Worm (Caenorhabditis elegans) whole organism, L3 larva: ENCODE data around the gene C17F4.7.

Experiments
- ZK546.5 ChIP-seq: sonication (generic microtip); optimal IDR thresholded peaks from 2 replicates; lab custom pipeline; 2017; ENCODE audit warnings: missing biosample characterization, missing genetic modification characterization
- ceh-16 ChIP-seq: sonication (generic microtip); optimal IDR thresholded peaks from 2 replicates; lab custom pipeline; 2017; ENCODE audit warnings: missing biosample characterization, missing genetic modification characterization
- ceh-28 ChIP-seq: fragments of 150-350 bp; optimal IDR thresholded peaks from 2 replicates; lab custom pipeline; 2014; ENCODE audit warnings: missing biosample characterization, missing genetic modification reagents, missing genetic modification characterization
- ceh-82 ChIP-seq: fragments of 150-350 bp; optimal IDR thresholded peaks from 2 replicates; lab custom pipeline; 2014; ENCODE audit warnings: missing biosample characterization, missing genetic modification characterization
- daf-12 ChIP-seq: fragments of 150-350 bp; optimal IDR thresholded peaks from 2 replicates; lab custom pipeline; 2014; ENCODE audit warnings: missing biosample characterization, missing genetic modification reagents, missing genetic modification characterization
- egl-27 ChIP-seq: sonication (generic microtip); optimal IDR thresholded peaks from 4 replicates; lab custom pipeline; 2017; ENCODE audit warnings: missing biosample characterization, missing genetic modification reagents, missing genetic modification characterization
- egl-5 ChIP-seq: fragments of 150-350 bp; optimal IDR thresholded peaks from 2 replicates; lab custom pipeline; 2017; ENCODE audit warnings: missing biosample characterization, missing genetic modification reagents, missing genetic modification characterization, inconsistent platforms
- elt-1 ChIP-seq: fragments of 150-350 bp; optimal IDR thresholded peaks from 2 replicates; lab custom pipeline; 2014; ENCODE audit warnings: missing biosample characterization, missing genetic modification characterization
- elt-2 ChIP-seq: sonication (generic microtip); optimal IDR thresholded peaks from 2 replicates; lab custom pipeline; 2016; ENCODE audit warnings: missing genetic modification reagents, mild to moderate bottlenecking, missing genetic modification characterization, missing compliant biosample characterization
- elt-3 ChIP-seq, 3 experiments: fragments of 150-350 bp in 1 of 3; sonication (generic microtip) in 2 of 3; optimal IDR thresholded peaks; 2 replicates in 2 of 3; 4 replicates in 1 of 3; lab custom pipeline; 2014 to 2017; ENCODE audit warnings: missing biosample characterization in 3 of 3, missing genetic modification characterization in 3 of 3
- eor-1 ChIP-seq, 2 experiments: fragments of 150-350 bp; optimal IDR thresholded peaks; 2 replicates each; lab custom pipeline; 2014 to 2018; ENCODE audit warnings: missing biosample characterization in 2 of 2, missing genetic modification characterization in 2 of 2
- fkh-10 ChIP-seq: sonication (generic microtip); optimal IDR thresholded peaks from 2 replicates; lab custom pipeline; 2017; ENCODE audit warnings: missing biosample characterization, missing genetic modification reagents, missing genetic modification characterization
- fkh-2 ChIP-seq: fragments of 150-350 bp; optimal IDR thresholded peaks from 2 replicates; lab custom pipeline; 2014; ENCODE audit warnings: missing biosample characterization, missing genetic modification reagents, missing genetic modification characterization
- fos-1 ChIP-seq: fragments of 150-350 bp; optimal IDR thresholded peaks from 2 replicates; lab custom pipeline; 2014; ENCODE audit warnings: missing biosample characterization, missing genetic modification characterization
- hmg-11 ChIP-seq: sonication (generic microtip); optimal IDR thresholded peaks from 2 replicates; lab custom pipeline; 2016; ENCODE audit warnings: missing genetic modification characterization, missing compliant biosample characterization
- jun-1 ChIP-seq: fragments of 150-350 bp; optimal IDR thresholded peaks from 2 replicates; lab custom pipeline; 2014; ENCODE audit warnings: missing biosample characterization, missing genetic modification reagents, missing genetic modification characterization
- lin-15B ChIP-seq: fragments of 150-350 bp; optimal IDR thresholded peaks from 2 replicates; lab custom pipeline; 2014; ENCODE audit warnings: missing biosample characterization, missing genetic modification characterization
- lin-39 ChIP-seq: fragments of 150-350 bp; optimal IDR thresholded peaks from 2 replicates; lab custom pipeline; 2018; ENCODE audit warnings: missing biosample characterization, missing genetic modification reagents, missing genetic modification characterization
- mdl-1 ChIP-seq: fragments of 150-350 bp; optimal IDR thresholded peaks from 2 replicates; lab custom pipeline; 2014; ENCODE audit warnings: missing biosample characterization, missing genetic modification characterization
- nhr-11 ChIP-seq: fragments of 150-350 bp; optimal IDR thresholded peaks from 2 replicates; lab custom pipeline; 2014; ENCODE audit warnings: missing biosample characterization, missing genetic modification characterization
- nhr-12 ChIP-seq: fragments of 150-350 bp; optimal IDR thresholded peaks from 2 replicates; lab custom pipeline; 2014; ENCODE audit warnings: missing biosample characterization, missing genetic modification characterization
- nhr-23 ChIP-seq: fragments of 150-350 bp; optimal IDR thresholded peaks from 2 replicates; lab custom pipeline; 2014; ENCODE audit warnings: missing biosample characterization, missing genetic modification reagents, missing genetic modification characterization
- nhr-237 ChIP-seq: fragments of 150-350 bp; optimal IDR thresholded peaks from 2 replicates; lab custom pipeline; 2014; ENCODE audit warnings: missing biosample characterization, missing genetic modification characterization
- nhr-25 ChIP-seq: sonication (generic microtip); optimal IDR thresholded peaks from 2 replicates; lab custom pipeline; 2017; ENCODE audit warnings: missing biosample characterization, missing genetic modification characterization
- nhr-43 ChIP-seq: sonication (generic microtip); optimal IDR thresholded peaks from 2 replicates; lab custom pipeline; 2016; ENCODE audit warnings: mild to moderate bottlenecking, missing genetic modification characterization, missing compliant biosample characterization; ENCODE audit not compliant: poor library complexity, severe bottlenecking
- nhr-67 ChIP-seq: fragments of 150-350 bp; optimal IDR thresholded peaks from 2 replicates; lab custom pipeline; 2014; ENCODE audit warnings: missing biosample characterization, missing genetic modification characterization
- nhr-76 ChIP-seq: fragments of 150-350 bp; sonication (generic microtip); optimal IDR thresholded peaks from 5 replicates; lab custom pipeline; 2014; ENCODE audit warnings: missing biosample characterization, missing genetic modification characterization
- pha-4 ChIP-seq: fragments of 150-350 bp; optimal IDR thresholded peaks from 2 replicates; lab custom pipeline; 2014; ENCODE audit warnings: missing biosample characterization, missing genetic modification reagents, missing genetic modification characterization
- pqm-1 ChIP-seq: fragments of 150-350 bp; optimal IDR thresholded peaks from 2 replicates; lab custom pipeline; 2017; ENCODE audit warnings: missing biosample characterization, missing genetic modification characterization, inconsistent platforms
- skn-1 ChIP-seq: fragments of 150-350 bp; optimal IDR thresholded peaks from 2 replicates; lab custom pipeline; 2014; ENCODE audit warnings: missing biosample characterization, missing genetic modification characterization
- snpc-4 ChIP-seq: fragments of 150-350 bp; optimal IDR thresholded peaks from 2 replicates; lab custom pipeline; 2014; ENCODE audit warnings: missing biosample characterization, missing genetic modification characterization
- tbx-2 ChIP-seq: sonication (generic microtip); optimal IDR thresholded peaks from 2 replicates; lab custom pipeline; 2016; ENCODE audit warnings: mild to moderate bottlenecking, missing genetic modification characterization, missing compliant biosample characterization
- unc-39 ChIP-seq: sonication (generic microtip); optimal IDR thresholded peaks from 4 replicates; lab custom pipeline; 2017; ENCODE audit warnings: missing biosample characterization, missing genetic modification characterization
- unc-62 ChIP-seq: fragments of 150-350 bp; sonication (generic microtip); optimal IDR thresholded peaks from 4 replicates; lab custom pipeline; 2014; ENCODE audit warnings: missing biosample characterization, missing genetic modification reagents, missing genetic modification characterization
- zag-1 ChIP-seq: fragments of 150-350 bp; optimal IDR thresholded peaks from 2 replicates; lab custom pipeline; 2014; ENCODE audit warnings: missing biosample characterization, missing genetic modification characterization
- ztf-4 ChIP-seq: fragments of 150-350 bp; optimal IDR thresholded peaks from 2 replicates; lab custom pipeline; 2014; ENCODE audit warnings: missing biosample characterization, missing genetic modification characterization

Gene C17F4.7

ce11 chrII:3264704-3265103 is 18.9 kb upstream of the C17F4.7 start:
- TF ChIP-seq nhr-76, result no peak
- TF ChIP-seq eor-1 (tag; optimal IDR thresholded peaks at IDR 0.05; lab: Kevin White, UChicago), result no peak
- TF ChIP-seq nhr-23, result no peak
- no peak for TF ChIP-seq elt-3 (tag; optimal IDR thresholded peaks at IDR 0.05; lab: Kevin White, UChicago)
- TF ChIP-seq nhr-237 (tag; lab: Kevin White, UChicago), result no peak
- TF ChIP-seq nhr-12 (tag; lab: Kevin White, UChicago), result no peak
- TF ChIP-seq ceh-28 (tag; lab: Kevin White, UChicago), result no peak
- TF ChIP-seq, all 47 proteins: peak for 0

ce11 chrII:3262504-3262903 is 16.7 kb upstream of the C17F4.7 start, which contains the start of gene F02E11.2:
F02E11.2 (plus strand) TSS chrII:3262804.
- TF ChIP-seq ceh-16 (tag; lab: Kevin White, UChicago) (no peak), unc-39 (tag; lab: Kevin White, UChicago) (no peak)

DNA sequence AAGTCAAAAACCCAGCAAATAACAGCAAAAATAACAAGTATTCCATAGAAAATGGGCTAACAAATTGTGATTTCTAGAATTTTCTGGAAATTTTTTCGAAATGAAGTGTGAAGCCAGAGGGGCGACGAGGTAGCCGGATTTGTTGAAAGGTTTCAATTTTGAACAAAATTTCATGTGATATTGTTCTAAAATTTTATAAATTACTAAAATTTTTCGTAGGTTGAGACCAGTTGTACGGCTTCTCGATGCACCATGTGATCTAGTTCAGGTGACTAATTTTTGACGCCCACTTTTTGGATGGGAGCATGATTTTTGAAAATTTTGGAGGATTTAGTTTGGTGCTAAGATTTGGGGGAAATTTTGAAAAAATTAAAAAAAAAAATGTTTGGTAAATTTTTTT is 13.4 kb upstream of the C17F4.7 start, which contains the start of gene gcy-19:
TSS of gene gcy-19 (minus strand) at position 101 of the 400 bp plus-strand sequence.
- TF ChIP-seq nhr-43 (tag; lab: Kevin White, UChicago) (no peak), unc-39 (tag; lab: Kevin White, UChicago) (no peak), ceh-82 (tag; lab: Kevin White, UChicago) (no peak), elt-2 (tag; lab: Kevin White, UChicago) (no peak), snpc-4 (tag; lab: Kevin White, UChicago) (no peak), ztf-4 (tag; lab: Kevin White, UChicago) (no peak), fos-1 (tag; lab: Kevin White, UChicago) (no peak), fkh-10 (GFP tag; lab: Kevin White, UChicago) (no peak), egl-5 (tag; lab: Kevin White, UChicago) (no peak), ceh-16 (tag; lab: Kevin White, UChicago) (no peak), lin-39 (tag; lab: Kevin White, UChicago) (no peak), lin-15B (tag; lab: Kevin White, UChicago) (no peak)

- TF ChIP-seq unc-62 (GFP tag; lab: Kevin White, UChicago), result no peak
- TF ChIP-seq zag-1, result no peak
- TF ChIP-seq nhr-76, result no peak
- no peak for TF ChIP-seq pqm-1 (tag; lab: Kevin White, UChicago)
- TF ChIP-seq mdl-1, result no peak
- TF ChIP-seq nhr-25 (tag; lab: Kevin White, UChicago), result no peak
- TF ChIP-seq egl-27, result no peak
- no peak for TF ChIP-seq pha-4 (tag; lab: Kevin White, UChicago)
- TF ChIP-seq hmg-11, result no peak
- TF ChIP-seq jun-1 (tag; lab: Kevin White, UChicago), result no peak
- TF ChIP-seq ZK546.5, result no peak
- TF ChIP-seq skn-1, result no peak
- no peak for TF ChIP-seq nhr-43 (tag; lab: Kevin White, UChicago)
- TF ChIP-seq daf-12 (tag; lab: Kevin White, UChicago), result no peak
- no peak for TF ChIP-seq nhr-11 (tag; lab: Kevin White, UChicago)
- TF ChIP-seq fkh-2 (tag; lab: Kevin White, UChicago), result no peak
- no peak for TF ChIP-seq unc-39 (tag; lab: Kevin White, UChicago)
- TF ChIP-seq nhr-67, result no peak
- TF ChIP-seq, all 47 proteins: peak for 0
Measured at ce11 chrII:3251782-3252181, 6.0 kb upstream of the C17F4.7 start.

- no peak for TF ChIP-seq elt-1 (tag; lab: Kevin White, UChicago)
- TF ChIP-seq tbx-2 (tag; lab: Kevin White, UChicago), result no peak
- no peak for TF ChIP-seq nhr-43 (tag; lab: Kevin White, UChicago)
- TF ChIP-seq egl-27, result no peak
- no peak for TF ChIP-seq ceh-82 (tag; lab: Kevin White, UChicago)
Measured at ce11 chrII:3250195-3250594, 4.4 kb upstream of the C17F4.7 start.
